Fruit fly (Drosophila melanogaster): ENCODE results near the gene tgy.

tgy gene

dm6 chrX:19159942-19160341 lies 32.8 kb upstream of the tgy start:
- TF ChIP-seq Blimp-1 (GFP tag; optimal IDR thresholded peaks at IDR 0.05) = peak; percentile 42
- TF ChIP-seq Antp (GFP tag; optimal IDR thresholded peaks at IDR 0.05) = no peak
- TF ChIP-seq bsh (GFP tag; optimal IDR thresholded peaks at IDR 0.05) = peak; percentile 55 to 65
- peak; percentile 35 for TF ChIP-seq CG8388 (GFP tag; optimal IDR thresholded peaks at IDR 0.05)
- peak; percentile 14 for TF ChIP-seq Lhr (GFP tag; optimal IDR thresholded peaks at IDR 0.05)
- TF ChIP-seq prd (optimal IDR thresholded peaks at IDR 0.05) = no peak
- TF ChIP-seq prd (GFP tag; IDR thresholded peaks at IDR 0.05) = no peak
- peak; percentile 96 for TF ChIP-seq D19A (tag; optimal IDR thresholded peaks at IDR 0.05)
- peak; percentile 29 for TF ChIP-seq CG10267 (tag; optimal IDR thresholded peaks at IDR 0.05)
- TF ChIP-seq sens (GFP tag) = peak; percentile 69
- no peak for TF ChIP-seq so (GFP tag; IDR thresholded peaks at IDR 0.05)
- TF ChIP-seq Ssrp (tag; optimal IDR thresholded peaks at IDR 0.05) = peak; percentile 45
- no peak for TF ChIP-seq CG17361 (GFP tag; IDR thresholded peaks at IDR 0.05)
- peak; percentile 38 for TF ChIP-seq lbe (GFP tag; optimal IDR thresholded peaks at IDR 0.05)
- no peak for TF ChIP-seq CG32532 (GFP tag; IDR thresholded peaks at IDR 0.05)
- peak; percentile 20 for TF ChIP-seq gsb-n (tag; optimal IDR thresholded peaks at IDR 0.05)
- TF ChIP-seq D19B (GFP tag; optimal IDR thresholded peaks at IDR 0.05) = no peak
- TF ChIP-seq CG18262 (tag; optimal IDR thresholded peaks at IDR 0.05) = peak; percentile 51
- TF ChIP-seq Atf-2 (GFP tag; optimal IDR thresholded peaks at IDR 0.05) = no peak
- TF ChIP-seq CG17829 (tag; optimal IDR thresholded peaks at IDR 0.05) = peak; percentile 1
- peak; percentile 52 for TF ChIP-seq unpg (GFP tag; optimal IDR thresholded peaks at IDR 0.05)
- peak; percentile 53 for TF ChIP-seq row (GFP tag; IDR thresholded peaks at IDR 0.05)
- peak; percentile 21 for TF ChIP-seq CG15601 (tag; optimal IDR thresholded peaks at IDR 0.05)
- 0 out of 2 replicates have a peak, but pooled peaks have one; percentile 24 for TF ChIP-seq H2.0 (GFP tag; IDR thresholded peaks at IDR 0.05)
- no peak for TF ChIP-seq ken (GFP tag; IDR thresholded peaks at IDR 0.05)
- peak; percentile 6 for TF ChIP-seq CG9727 (GFP tag; optimal IDR thresholded peaks at IDR 0.05)
- TF ChIP-seq Chrac-16 (GFP tag; optimal IDR thresholded peaks at IDR 0.05) = no peak
- TF ChIP-seq CG2678 (tag; optimal IDR thresholded peaks at IDR 0.05) = peak; percentile 39
- TF ChIP-seq CG7839 (tag; optimal IDR thresholded peaks at IDR 0.05) = peak; percentile 50
- TF ChIP-seq fd96Cb (tag; optimal IDR thresholded peaks at IDR 0.05) = peak; percentile 6
- TF ChIP-seq tin (GFP tag; optimal IDR thresholded peaks at IDR 0.05) = no peak
- peak; percentile 19 for TF ChIP-seq oc (tag; optimal IDR thresholded peaks at IDR 0.05)
- peak; percentile 62 for TF ChIP-seq dmrt11E (tag; optimal IDR thresholded peaks at IDR 0.05)
- no peak for TF ChIP-seq CG18619 (GFP tag; optimal IDR thresholded peaks at IDR 0.05)
- peak in 1 of 2 experiments; percentile 26 for TF ChIP-seq Hr51 (GFP tag; optimal IDR thresholded peaks at IDR 0.05)
- peak; percentile 59 for TF ChIP-seq CG10979 (tag; optimal IDR thresholded peaks at IDR 0.05)
- peak; percentile 32 for TF ChIP-seq CG8924 (tag; optimal IDR thresholded peaks at IDR 0.05)
- 0 out of 2 replicates have a peak, but pooled peaks have one; percentile 12 for TF ChIP-seq CG31441 (GFP tag; IDR thresholded peaks at IDR 0.05)
- peak; percentile 41 for TF ChIP-seq CG2712 (tag; optimal IDR thresholded peaks at IDR 0.05)
- TF ChIP-seq gem (tag; optimal IDR thresholded peaks at IDR 0.05) = peak; percentile 69
- peak in 1 of 3 experiments; percentile 48 for TF ChIP-seq lola (GFP tag; optimal IDR thresholded peaks at IDR 0.05)
- TF ChIP-seq CoRest (tag; optimal IDR thresholded peaks at IDR 0.05) = peak; percentile 25
- peak; percentile 41 for TF ChIP-seq cg (GFP tag; optimal IDR thresholded peaks at IDR 0.05)
- peak; percentile 22 for TF ChIP-seq CG14710 (tag; optimal IDR thresholded peaks at IDR 0.05)
- peak; percentile 15 for TF ChIP-seq CG2875 (GFP tag; optimal IDR thresholded peaks at IDR 0.05)
- peak; percentile 16 for TF ChIP-seq ATbp (GFP tag; optimal IDR thresholded peaks at IDR 0.05)
- TF ChIP-seq CG18599 (GFP tag; optimal IDR thresholded peaks at IDR 0.05) = no peak
- TF ChIP-seq CG1529 (GFP tag; optimal IDR thresholded peaks at IDR 0.05) = peak; percentile 26
- peak; percentile 19 for TF ChIP-seq Sox100B (GFP tag; optimal IDR thresholded peaks at IDR 0.05)
